Fruit fly (Drosophila melanogaster) whole organism, embryonic: ENCODE results near the gene CG17652.

Experiments
- Bgb ChIP-seq: fragments of 200-800 bp; sonication (Bioruptor generic); IDR thresholded peaks from 2 replicates; pipeline ENCODE4 v1.3.6; 2022; ENCODE audit warnings: missing biosample characterization, missing genetic modification characterization; ENCODE audit not compliant: partially characterized antibody
- C15 ChIP-seq: fragments of 200-800 bp; sonication (Bioruptor generic); IDR thresholded peaks from 3 replicates; pipeline ENCODE4 v1.3.6; 2022; ENCODE audit warnings: missing biosample characterization, missing genetic modification characterization
- CG10431 ChIP-seq: fragments of 200-800 bp; sonication (Bioruptor generic); optimal IDR thresholded peaks from 3 replicates; lab custom pipeline; 2018; ENCODE audit warnings: missing biosample characterization, mild to moderate bottlenecking, missing genetic modification characterization
- CG12104 ChIP-seq: fragments of 200-800 bp; sonication (Bioruptor generic); optimal IDR thresholded peaks from 3 replicates; lab custom pipeline; 2016; ENCODE audit warnings: missing biosample characterization, missing genetic modification characterization
- CG15479 ChIP-seq: fragments of 200-800 bp; sonication (Bioruptor generic); optimal IDR thresholded peaks from 3 replicates; lab custom pipeline; 2019; ENCODE audit warnings: missing biosample characterization, mild to moderate bottlenecking, missing genetic modification characterization, moderate library complexity
- CG2116 ChIP-seq: fragments of 200-800 bp; sonication (Bioruptor generic); optimal IDR thresholded peaks from 3 replicates; lab custom pipeline; 2018; ENCODE audit warnings: missing biosample characterization, mild to moderate bottlenecking, missing genetic modification characterization
- CG2120 ChIP-seq: fragments of 200-800 bp; sonication (Bioruptor generic); optimal IDR thresholded peaks from 3 replicates; lab custom pipeline; 2016; ENCODE audit warnings: missing biosample characterization, missing genetic modification characterization
- CG42726 ChIP-seq: fragments of 200-800 bp; sonication (Bioruptor generic); IDR thresholded peaks from 2 replicates; pipeline ENCODE4 v1.3.6; 2022; ENCODE audit warnings: missing biosample characterization, missing genetic modification characterization; ENCODE audit not compliant: partially characterized antibody
- CG4328 ChIP-seq: fragments of 200-800 bp; sonication (Bioruptor generic); optimal IDR thresholded peaks from 3 replicates; lab custom pipeline; 2017; ENCODE audit warnings: missing biosample characterization, missing genetic modification reagents, missing genetic modification characterization
- CG7357 ChIP-seq: fragments of 200-800 bp; sonication (Bioruptor generic); IDR thresholded peaks from 3 replicates; pipeline ENCODE4 v1.3.6; 2022; ENCODE audit warnings: missing biosample characterization, missing genetic modification characterization
- CG8388 ChIP-seq: fragments of 200-800 bp; sonication (Bioruptor generic); optimal IDR thresholded peaks from 2 replicates; lab custom pipeline; 2019; ENCODE audit warnings: missing biosample characterization, mild to moderate bottlenecking, missing genetic modification characterization, moderate library complexity
- CG8478 ChIP-seq: fragments of >200 bp; optimal IDR thresholded peaks from 2 replicates; lab custom pipeline; 2018
- CG9727 ChIP-seq: fragments of 200-800 bp; sonication (Bioruptor generic); optimal IDR thresholded peaks from 3 replicates; lab custom pipeline; 2017; ENCODE audit warnings: missing biosample characterization, mild to moderate bottlenecking, missing genetic modification characterization
- Dek ChIP-seq: fragments of 200-800 bp; sonication (Bioruptor generic); optimal IDR thresholded peaks from 3 replicates; lab custom pipeline; 2019; ENCODE audit warnings: missing biosample characterization, mild to moderate bottlenecking, missing genetic modification characterization, moderate library complexity
- Doc2 ChIP-seq: fragments of 200-800 bp; sonication (Bioruptor generic); IDR thresholded peaks from 2 replicates; pipeline ENCODE4 v1.3.6; 2022; ENCODE audit warnings: missing biosample characterization, missing genetic modification characterization
- Dp ChIP-seq: fragments of 200-800 bp; sonication (Bioruptor generic); optimal IDR thresholded peaks from 2 replicates; lab custom pipeline; 2018; ENCODE audit warnings: missing biosample characterization, mild to moderate bottlenecking, missing genetic modification characterization, moderate library complexity
- Eip74EF ChIP-seq, 2 experiments: fragments of 200-800 bp in 1 of 2; fragments of >200 bp in 1 of 2; sonication (Bioruptor generic) in 1 of 2; optimal IDR thresholded peaks; 2 replicates each; lab custom pipeline; 2017 to 2019; ENCODE audit warnings: missing biosample characterization in 2 of 2, missing genetic modification characterization in 2 of 2, mild to moderate bottlenecking in 1 of 2, moderate library complexity in 1 of 2
- Hmr ChIP-seq: fragments of 200-800 bp; sonication (Bioruptor generic); optimal IDR thresholded peaks from 3 replicates; lab custom pipeline; 2017; ENCODE audit warnings: mild to moderate bottlenecking, missing biosample characterization, missing genetic modification reagents, missing genetic modification characterization
- Hsf ChIP-seq: fragments of 200-800 bp; sonication (Bioruptor generic); optimal IDR thresholded peaks from 3 replicates; lab custom pipeline; 2016; ENCODE audit warnings: missing biosample characterization, missing genetic modification characterization
- Kr ChIP-seq: fragments of 200-800 bp; sonication (Bioruptor generic); optimal IDR thresholded peaks from 2 replicates; lab custom pipeline; 2017; ENCODE audit warnings: missing biosample characterization, mild to moderate bottlenecking, missing genetic modification characterization
- MBD-R2 ChIP-seq: fragments of 200-800 bp; sonication (Bioruptor generic); IDR thresholded peaks from 2 replicates; pipeline ENCODE4 v1.3.6; 2022; ENCODE audit warnings: missing biosample characterization, missing genetic modification characterization
- Med ChIP-seq: fragments of 200-800 bp; sonication (Bioruptor generic); peaks from one replicate; lab custom pipeline; 2016; ENCODE audit warnings: missing biosample characterization, missing genetic modification characterization, mild to moderate bottlenecking, inconsistent platforms, moderate library complexity
- NFAT ChIP-seq: fragments of 200-800 bp; sonication (Bioruptor generic); IDR thresholded peaks from 2 replicates; pipeline ENCODE4 v1.3.6; 2022; ENCODE audit warnings: missing biosample characterization, missing genetic modification characterization
- Pdp1 ChIP-seq, 2 experiments: fragments of 200-800 bp; sonication (Bioruptor generic); optimal IDR thresholded peaks; 3 replicates each; lab custom pipeline; 2016; ENCODE audit warnings: missing biosample characterization in 2 of 2, missing genetic modification characterization in 2 of 2, mild to moderate bottlenecking in 1 of 2, moderate library complexity in 1 of 2
- Ptx1 ChIP-seq: fragments of 200-800 bp; sonication (Bioruptor generic); IDR thresholded peaks from 2 replicates; pipeline ENCODE4 v1.3.6; 2022; ENCODE audit warnings: missing biosample characterization, missing genetic modification characterization
- Side ChIP-seq: fragments of 200-800 bp; sonication (Bioruptor generic); optimal IDR thresholded peaks from 2 replicates; lab custom pipeline; 2016; ENCODE audit warnings: missing biosample characterization, missing genetic modification characterization
- Spps ChIP-seq: fragments of 200-800 bp; sonication (Bioruptor generic); optimal IDR thresholded peaks from 2 replicates; lab custom pipeline; 2018; ENCODE audit warnings: missing biosample characterization, mild to moderate bottlenecking, missing genetic modification characterization
- Tbp ChIP-seq: fragments of >200 bp; optimal IDR thresholded peaks from 2 replicates; lab custom pipeline; 2018; ENCODE audit warnings: missing biosample characterization, missing genetic modification characterization
- Xrp1 ChIP-seq: fragments of 200-800 bp; sonication (Bioruptor generic); IDR thresholded peaks from 2 replicates; pipeline ENCODE4 v1.3.6; 2022; ENCODE audit warnings: missing biosample characterization, missing genetic modification characterization
- br ChIP-seq: fragments of >200 bp; optimal IDR thresholded peaks from 2 replicates; lab custom pipeline; 2017
- chinmo ChIP-seq: fragments of 200-800 bp; sonication (Bioruptor generic); IDR thresholded peaks from 4 replicates; pipeline ENCODE4 v1.3.6; 2022; ENCODE audit warnings: missing biosample characterization, missing genetic modification characterization; ENCODE audit not compliant: partially characterized antibody
- corto ChIP-seq: fragments of 200-800 bp; sonication (Bioruptor generic); optimal IDR thresholded peaks from 2 replicates; lab custom pipeline; 2016; ENCODE audit warnings: missing biosample characterization, mild to moderate bottlenecking, missing genetic modification characterization, moderate library complexity
- cwo ChIP-seq: fragments of 200-800 bp; sonication (Bioruptor generic); optimal IDR thresholded peaks from 3 replicates; lab custom pipeline; 2017; ENCODE audit warnings: missing biosample characterization, missing genetic modification characterization, mild to moderate bottlenecking, moderate library complexity, missing genetic modification reagents
- esg ChIP-seq: fragments of 200-800 bp; sonication (Bioruptor generic); conservative IDR thresholded peaks from 2 replicates; pipeline ENCODE4 v1.3.6; 2022; ENCODE audit warnings: missing biosample characterization, missing genetic modification characterization
- hth ChIP-seq: fragments of >200 bp; optimal IDR thresholded peaks from 2 replicates; lab custom pipeline; 2017; ENCODE audit warnings: inconsistent platforms
- ind ChIP-seq: fragments of 200-800 bp; sonication (Bioruptor generic); optimal IDR thresholded peaks from 3 replicates; lab custom pipeline; 2016; ENCODE audit warnings: missing biosample characterization, missing genetic modification characterization
- klu ChIP-seq: fragments of 200-800 bp; sonication (Bioruptor generic); IDR thresholded peaks from 2 replicates; pipeline ENCODE4 v1.3.6; 2022; ENCODE audit warnings: missing biosample characterization, missing genetic modification characterization
- kni ChIP-seq: fragments of 200-800 bp; sonication (Bioruptor generic); optimal IDR thresholded peaks from 3 replicates; lab custom pipeline; 2017; ENCODE audit warnings: mild to moderate bottlenecking, missing biosample characterization, missing genetic modification reagents, missing genetic modification characterization
- lbe ChIP-seq: fragments of 200-800 bp; sonication (Bioruptor generic); optimal IDR thresholded peaks from 2 replicates; lab custom pipeline; 2016; ENCODE audit warnings: missing biosample characterization, mild to moderate bottlenecking, missing genetic modification characterization
- lola ChIP-seq, 3 experiments: fragments of >200 bp in 2 of 3; fragments of 200-800 bp in 1 of 3; sonication (Bioruptor generic) in 1 of 3; optimal IDR thresholded peaks; 2 replicates each; lab custom pipeline; 2017 to 2019; ENCODE audit warnings: missing biosample characterization in 3 of 3, missing genetic modification characterization in 3 of 3, mild to moderate bottlenecking in 1 of 3, moderate library complexity in 1 of 3
- mld ChIP-seq: fragments of 200-800 bp; sonication (Bioruptor generic); IDR thresholded peaks from 3 replicates; pipeline ENCODE4 v1.3.6; 2022; ENCODE audit warnings: missing biosample characterization, missing genetic modification characterization; ENCODE audit not compliant: partially characterized antibody
- nerfin-1 ChIP-seq: fragments of 200-800 bp; sonication (Bioruptor generic); optimal IDR thresholded peaks from 3 replicates; lab custom pipeline; 2019; ENCODE audit warnings: missing biosample characterization, mild to moderate bottlenecking, missing genetic modification characterization, moderate library complexity
- odd ChIP-seq: fragments of 200-800 bp; sonication (Bioruptor generic); optimal IDR thresholded peaks from 2 replicates; lab custom pipeline; 2017; ENCODE audit warnings: missing biosample characterization, mild to moderate bottlenecking, missing genetic modification characterization
- onecut ChIP-seq: fragments of 200-800 bp; sonication (Bioruptor generic); IDR thresholded peaks from 2 replicates; pipeline ENCODE4 v1.3.6; 2022; ENCODE audit warnings: missing biosample characterization, missing genetic modification characterization
- sens ChIP-seq: fragments of 200-800 bp; sonication (Bioruptor generic); peaks from one replicate; lab custom pipeline; 2016; ENCODE audit warnings: missing biosample characterization, missing genetic modification characterization
- seq ChIP-seq: fragments of 200-800 bp; sonication (Bioruptor generic); IDR thresholded peaks from 2 replicates; pipeline ENCODE4 v1.3.6; 2022; ENCODE audit warnings: missing biosample characterization, missing genetic modification characterization
- slbo ChIP-seq: fragments of 200-800 bp; sonication (Bioruptor generic); IDR thresholded peaks from 2 replicates; pipeline ENCODE4 v1.3.6; 2022; ENCODE audit warnings: missing biosample characterization, missing genetic modification characterization
- z ChIP-seq: fragments of 200-800 bp; sonication (Bioruptor generic); IDR thresholded peaks from 3 replicates; pipeline ENCODE4 v1.3.6; 2022; ENCODE audit warnings: missing biosample characterization, missing genetic modification characterization

CG17652 gene

DNA sequence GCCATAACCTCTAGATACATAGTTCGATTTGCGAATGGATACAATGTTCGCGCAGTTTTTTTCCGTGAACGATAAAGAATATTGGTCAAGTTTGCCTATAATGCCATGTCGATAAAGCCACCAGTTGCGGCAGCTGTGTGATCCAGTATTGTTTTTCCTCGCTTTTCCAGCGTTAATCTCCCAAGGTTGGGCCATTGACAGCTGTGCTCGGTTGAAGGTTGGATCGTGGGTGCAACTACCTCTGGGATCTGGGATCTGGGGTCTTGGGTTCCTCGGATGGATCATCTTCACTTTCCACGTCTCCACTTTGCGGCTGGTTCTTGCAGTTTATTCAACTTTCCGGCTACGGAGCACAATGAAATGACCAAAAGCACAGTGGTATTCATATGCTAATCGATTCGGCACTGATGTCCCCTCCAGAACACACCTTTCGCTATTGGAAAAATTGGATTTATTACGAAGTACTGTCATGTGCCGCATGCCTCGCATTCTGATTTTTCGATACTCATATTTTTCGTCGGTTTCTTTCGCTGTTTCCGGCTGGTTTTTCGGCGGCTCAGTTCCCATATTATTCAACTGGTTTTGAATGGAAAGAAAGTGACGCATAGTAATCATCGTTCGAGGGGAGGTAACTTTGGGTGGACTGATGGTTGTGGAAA, 1.1 kb upstream of the CG17652 start:
- TF ChIP-seq sens (GFP tag; lab: Kevin White, UChicago), result no peak
- no peak for TF ChIP-seq ind (GFP tag; lab: Kevin White, UChicago)
- TF ChIP-seq CG42726 (GFP tag; lab: Robert Waterston, UW), result no peak
- TF ChIP-seq CG2116 (GFP tag; lab: Kevin White, UChicago), result no peak
- no peak for TF ChIP-seq Ptx1
- no peak for TF ChIP-seq Bgb
- no peak for TF ChIP-seq CG9727
- TF ChIP-seq CG10431 (GFP tag; lab: Kevin White, UChicago), result no peak
- TF ChIP-seq CG8388, result no peak
- TF ChIP-seq chinmo, result 0 out of 4 replicates have a peak, but pooled peaks have one; percentile 22
- TF ChIP-seq cwo, result no peak
- no peak for TF ChIP-seq CG7357 (GFP tag; lab: Robert Waterston, UW)
- TF ChIP-seq CG15479 (GFP tag; lab: Kevin White, UChicago), result no peak
- TF ChIP-seq CG12104, result no peak
- no peak for TF ChIP-seq Side (GFP tag; lab: Kevin White, UChicago)
- no peak for TF ChIP-seq Doc2 (GFP tag; lab: Robert Waterston, UW)
- peak; percentile 67 for TF ChIP-seq kni (GFP tag; lab: Kevin White, UChicago)
- TF ChIP-seq Dp (GFP tag; lab: Kevin White, UChicago), result no peak
- peak; percentile 33 for TF ChIP-seq Med (GFP tag; lab: Kevin White, UChicago)
- no peak for TF ChIP-seq CG8478
- no peak for TF ChIP-seq MBD-R2 (GFP tag; lab: Robert Waterston, UW)
- no peak for TF ChIP-seq CG4328 (GFP tag; lab: Kevin White, UChicago)

dm6 chr2L:1730914-1731313, 1.2 kb downstream of the CG17652 start:
- TF ChIP-seq Hmr (GFP tag; lab: Kevin White, UChicago) (peak; percentile 21), sens (GFP tag; lab: Kevin White, UChicago) (no peak)

DNA sequence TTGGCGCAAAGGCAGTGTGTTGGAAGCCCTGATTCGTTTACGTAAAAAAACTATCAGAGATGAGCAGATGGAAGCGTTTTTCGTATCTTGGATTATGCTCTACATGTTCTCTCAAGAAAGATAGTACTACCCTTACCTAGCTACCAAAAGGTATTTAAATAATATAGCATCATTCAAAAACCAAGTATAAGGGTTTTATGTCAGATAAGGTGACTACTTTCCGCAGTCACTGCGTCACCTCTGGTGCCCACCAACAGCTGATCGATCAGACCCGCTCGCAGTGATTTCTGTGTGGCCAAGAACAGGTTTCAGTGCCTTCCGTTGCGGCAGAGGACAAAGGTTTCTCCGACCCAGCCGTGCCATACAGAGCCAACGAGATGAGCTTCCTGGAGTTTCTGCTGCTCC, 2.5 kb downstream of the CG17652 start, which contains the start of the genes Eno and CG31937:
Gene Eno (minus strand): TSS at position 30 of the 405 bp plus-strand sequence.
Gene CG31937 (plus strand): TSS at position 281 of the 405 bp plus-strand sequence.
- TF ChIP-seq z (GFP tag; lab: Robert Waterston, UW) (no peak), Xrp1 (GFP tag; lab: Robert Waterston, UW) (peak; percentile 51; the same call in 1 of the 2 replicates), Kr (GFP tag; lab: Kevin White, UChicago) (no peak), odd (GFP tag; lab: Kevin White, UChicago) (peak; percentile 15), Eip74EF (GFP tag; optimal IDR thresholded peaks at IDR 0.05; lab: Kevin White, UChicago) (no peak), C15 (GFP tag; lab: Robert Waterston, UW) (0 out of 3 replicates have a peak, but pooled peaks have one; percentile 43), onecut (peak; percentile 14; the same call in 1 of the 2 replicates), Dek (tag; lab: Kevin White, UChicago) (peak; percentile 49), lola (GFP tag; optimal IDR thresholded peaks at IDR 0.05; lab: Kevin White, UChicago) (no peak), slbo (GFP tag; lab: Robert Waterston, UW) (peak; percentile 76), klu (GFP tag; lab: Robert Waterston, UW) (peak; percentile 26; the same call in 1 of the 2 replicates), Side (GFP tag; lab: Kevin White, UChicago) (peak; percentile 3), seq (no peak), CG8388 (no peak), CG2120 (GFP tag; lab: Kevin White, UChicago) (peak; percentile 88), nerfin-1 (tag; lab: Kevin White, UChicago) (no peak), hth (lab: Kevin White, UChicago) (no peak), Tbp (GFP tag; lab: Kevin White, UChicago) (no peak), Pdp1 (GFP tag; optimal IDR thresholded peaks at IDR 0.05; lab: Kevin White, UChicago) (peak; percentile 22 to 98), br (lab: Kevin White, UChicago) (no peak), NFAT (peak; percentile 49; the same call in 1 of the 2 replicates), Spps (tag; lab: Kevin White, UChicago) (no peak), lbe (GFP tag; lab: Kevin White, UChicago) (no peak), corto (GFP tag; lab: Kevin White, UChicago) (no peak), mld (GFP tag; lab: Robert Waterston, UW) (no peak), Hsf (GFP tag; lab: Kevin White, UChicago) (peak; percentile 71), esg (GFP tag; lab: Robert Waterston, UW) (peak; percentile 51)
